Fruit fly (Drosophila melanogaster): ENCODE data around the gene CG14137.
A peak's percentile ranks its signal among the peaks of the same experiment; 100 is the strongest.

CG14137 gene

dm6 chr3L:11561946-11562760 lies 37.7 kb downstream of the CG14137 start, which contains the start of the genes CG7394 and Mob2:
CG7394 (plus strand) TSS chr3L:11561996.
Mob2 (minus strand) TSS chr3L:11562233.
- TF ChIP-seq CG5204 (GFP tag; optimal IDR thresholded peaks at IDR 0.05) (peak; percentile 92), CG12768 (GFP tag; optimal IDR thresholded peaks at IDR 0.05) (peak; percentile 87), CG7045 (GFP tag; optimal IDR thresholded peaks at IDR 0.05) (peak; percentile 95), tj (GFP tag; optimal IDR thresholded peaks at IDR 0.05) (peak; percentile 76), cic (GFP tag; optimal IDR thresholded peaks at IDR 0.05) (peak; percentile 53), CG14711 (tag; optimal IDR thresholded peaks at IDR 0.05) (peak; percentile 99), pad (GFP tag; optimal IDR thresholded peaks at IDR 0.05) (peak; percentile 72), kay (GFP tag; ENCODE audit: borderline replicate concordance) (peak; percentile 96), CG11617 (GFP tag; optimal IDR thresholded peaks at IDR 0.05) (peak; percentile 94), Crg-1 (GFP tag; optimal IDR thresholded peaks at IDR 0.05) (peak; percentile 84), Mnt (GFP tag; optimal IDR thresholded peaks at IDR 0.05) (peak; percentile 80), CG1620 (GFP tag; optimal IDR thresholded peaks at IDR 0.05) (peak; percentile 82), ovo (GFP tag; optimal IDR thresholded peaks at IDR 0.05) (peak; percentile 83), toe (GFP tag; optimal IDR thresholded peaks at IDR 0.05) (peak; percentile 88), CG33017 (tag; optimal IDR thresholded peaks at IDR 0.05) (peak; percentile 91), CG7101 (tag; optimal IDR thresholded peaks at IDR 0.05) (peak; percentile 94), Clk (GFP tag; optimal IDR thresholded peaks at IDR 0.05) (peak; percentile 86), cnc (optimal IDR thresholded peaks at IDR 0.05) (no peak), Hr96 (GFP tag; optimal IDR thresholded peaks at IDR 0.05) (peak; percentile 78), bab1 (GFP tag; optimal IDR thresholded peaks at IDR 0.05) (peak; percentile 97)

dm6 chr3L:11560885-11561284 lies 39.0 kb downstream of the CG14137 start:
- TF ChIP-seq tj (GFP tag; optimal IDR thresholded peaks at IDR 0.05) (peak; percentile 22), CG12768 (GFP tag; optimal IDR thresholded peaks at IDR 0.05) (no peak)

- TF ChIP-seq ovo (GFP tag; optimal IDR thresholded peaks at IDR 0.05): no peak
- TF ChIP-seq CG12768 (GFP tag; optimal IDR thresholded peaks at IDR 0.05): peak; percentile 81
- no peak for TF ChIP-seq CG14711 (tag; optimal IDR thresholded peaks at IDR 0.05)
- TF ChIP-seq CG11617 (GFP tag; optimal IDR thresholded peaks at IDR 0.05): no peak
Measured at dm6 chr3L:11557209-11557608, 42.7 kb downstream of the CG14137 start.

- TF ChIP-seq CG7045 (GFP tag; optimal IDR thresholded peaks at IDR 0.05) (no peak), Mnt (GFP tag; optimal IDR thresholded peaks at IDR 0.05) (no peak), kay (GFP tag; ENCODE audit: borderline replicate concordance) (no peak), CG1620 (GFP tag; optimal IDR thresholded peaks at IDR 0.05) (no peak), Hr96 (GFP tag; optimal IDR thresholded peaks at IDR 0.05) (no peak), Crg-1 (GFP tag; optimal IDR thresholded peaks at IDR 0.05) (no peak)
Measured at dm6 chr3L:11556637-11557036, 43.2 kb downstream of the CG14137 start.

dm6 chr3L:11555662-11556460 lies 44.0 kb downstream of the CG14137 start:
- TF ChIP-seq CG1620 (GFP tag; optimal IDR thresholded peaks at IDR 0.05) (no peak), Clk (GFP tag; optimal IDR thresholded peaks at IDR 0.05) (no peak), pad (GFP tag; optimal IDR thresholded peaks at IDR 0.05) (no peak), CG14711 (tag; optimal IDR thresholded peaks at IDR 0.05) (peak; percentile 71), Crg-1 (GFP tag; optimal IDR thresholded peaks at IDR 0.05) (no peak), Mnt (GFP tag; optimal IDR thresholded peaks at IDR 0.05) (no peak), CG12768 (GFP tag; optimal IDR thresholded peaks at IDR 0.05) (peak; percentile 60), CG7101 (tag; optimal IDR thresholded peaks at IDR 0.05) (peak; percentile 64), ovo (GFP tag; optimal IDR thresholded peaks at IDR 0.05) (no peak), CG33017 (tag; optimal IDR thresholded peaks at IDR 0.05) (peak; percentile 77), CG11617 (GFP tag; optimal IDR thresholded peaks at IDR 0.05) (peak; percentile 45), cnc (optimal IDR thresholded peaks at IDR 0.05) (no peak), CG5204 (GFP tag; optimal IDR thresholded peaks at IDR 0.05) (peak; percentile 33), Hr96 (GFP tag; optimal IDR thresholded peaks at IDR 0.05) (peak; percentile 0), bab1 (GFP tag; optimal IDR thresholded peaks at IDR 0.05) (no peak), tj (GFP tag; optimal IDR thresholded peaks at IDR 0.05) (no peak), CG7045 (GFP tag; optimal IDR thresholded peaks at IDR 0.05) (peak; percentile 70)

dm6 chr3L:11554796-11555195 lies 45.1 kb downstream of the CG14137 start:
- TF ChIP-seq CG7045 (GFP tag; optimal IDR thresholded peaks at IDR 0.05): no peak
- TF ChIP-seq Clk (GFP tag; optimal IDR thresholded peaks at IDR 0.05): no peak
- no peak for TF ChIP-seq Hr96 (GFP tag; optimal IDR thresholded peaks at IDR 0.05)
- no peak for TF ChIP-seq CG1620 (GFP tag; optimal IDR thresholded peaks at IDR 0.05)
- no peak for TF ChIP-seq Mnt (GFP tag; optimal IDR thresholded peaks at IDR 0.05)
- TF ChIP-seq pad (GFP tag; optimal IDR thresholded peaks at IDR 0.05): no peak
- TF ChIP-seq CG12768 (GFP tag; optimal IDR thresholded peaks at IDR 0.05): no peak
- no peak for TF ChIP-seq CG11617 (GFP tag; optimal IDR thresholded peaks at IDR 0.05)
- TF ChIP-seq Crg-1 (GFP tag; optimal IDR thresholded peaks at IDR 0.05): no peak
- no peak for TF ChIP-seq CG33017 (tag; optimal IDR thresholded peaks at IDR 0.05)
- TF ChIP-seq cnc (optimal IDR thresholded peaks at IDR 0.05): no peak
